Worm (Caenorhabditis elegans) whole organism, early embryonic: ENCODE data around the gene nhr-179.

Experiments used
- B0310.2 ChIP-seq: sonication (generic microtip); optimal IDR thresholded peaks from 2 replicates; lab custom pipeline; 2016; ENCODE audit warnings: mild to moderate bottlenecking, missing genetic modification characterization, missing compliant biosample characterization
- F13C5.2 ChIP-seq: sonication (generic microtip); optimal IDR thresholded peaks from 2 replicates; lab custom pipeline; 2017; ENCODE audit warnings: mild to moderate bottlenecking, missing genetic modification characterization, inconsistent platforms, missing compliant biosample characterization
- aly-1 ChIP-seq: sonication (generic microtip); optimal IDR thresholded peaks from 2 replicates; lab custom pipeline; 2016; ENCODE audit warnings: missing genetic modification characterization, missing compliant biosample characterization
- ama-1 ChIP-seq: fragments of 150-350 bp; optimal IDR thresholded peaks from 2 replicates; lab custom pipeline; 2014
- ceh-13 ChIP-seq: fragments of 200-800 bp; sonication (Bioruptor generic); optimal IDR thresholded peaks from 2 replicates; lab custom pipeline; 2018; ENCODE audit warnings: mild to moderate bottlenecking, missing genetic modification characterization, missing compliant biosample characterization
- ceh-36 ChIP-seq: sonication (generic microtip); optimal IDR thresholded peaks from 2 replicates; lab custom pipeline; 2016; ENCODE audit warnings: missing genetic modification characterization, inconsistent platforms, missing compliant biosample characterization
- ets-7 ChIP-seq: sonication (generic microtip); optimal IDR thresholded peaks from 2 replicates; lab custom pipeline; 2016; ENCODE audit warnings: missing genotype, missing genetic modification characterization, missing compliant biosample characterization
- flt-1 ChIP-seq: fragments of 200-800 bp; sonication (Bioruptor generic); IDR thresholded peaks from 2 replicates; pipeline ENCODE4 v1.3.6; 2022; ENCODE audit warnings: missing genetic modification characterization, missing compliant biosample characterization
- hmbx-1 ChIP-seq: sonication (generic microtip); optimal IDR thresholded peaks from 2 replicates; lab custom pipeline; 2016; ENCODE audit warnings: mild to moderate bottlenecking, missing genetic modification characterization, missing compliant biosample characterization
- hmg-4 ChIP-seq: fragments of 200-800 bp; sonication (Bioruptor generic); optimal IDR thresholded peaks from 2 replicates; lab custom pipeline; 2018; ENCODE audit warnings: mild to moderate bottlenecking, missing genetic modification characterization, missing compliant biosample characterization
- hnd-1 ChIP-seq: sonication (generic microtip); optimal IDR thresholded peaks from 2 replicates; lab custom pipeline; 2016; ENCODE audit warnings: missing genetic modification characterization, missing compliant biosample characterization
- pes-1 ChIP-seq: fragments of 200-800 bp; sonication (Bioruptor generic); IDR thresholded peaks from 2 replicates; pipeline ENCODE4 v1.3.6; 2022; ENCODE audit warnings: missing genetic modification reagents, missing genetic modification characterization, missing compliant biosample characterization
- scrt-1 ChIP-seq: fragments of 200-800 bp; sonication (Bioruptor generic); IDR thresholded peaks from 2 replicates; pipeline ENCODE4 v1.3.6; 2022; ENCODE audit warnings: missing genetic modification characterization, missing compliant biosample characterization
- sea-1 ChIP-seq: fragments of 200-800 bp; sonication (Bioruptor generic); conservative IDR thresholded peaks from 2 replicates; pipeline ENCODE4 v1.3.6; 2022; ENCODE audit warnings: missing genetic modification characterization, missing compliant biosample characterization
- tbx-11 ChIP-seq: fragments of 200-800 bp; sonication (Bioruptor generic); IDR thresholded peaks from 2 replicates; pipeline ENCODE4 v1.3.6; 2022; ENCODE audit warnings: missing genetic modification characterization, missing compliant biosample characterization
- tbx-37 ChIP-seq: fragments of 200-800 bp; sonication (Bioruptor generic); conservative IDR thresholded peaks from 2 replicates; pipeline ENCODE4 v1.3.6; 2022; ENCODE audit warnings: missing genetic modification reagents, missing genetic modification characterization, missing compliant biosample characterization
- tra-4 ChIP-seq: sonication (generic microtip); optimal IDR thresholded peaks from 2 replicates; lab custom pipeline; 2017; ENCODE audit warnings: missing genetic modification characterization, missing compliant biosample characterization

Gene nhr-179

ce11 chrV:1574599-1574998 lies 44.1 kb downstream of the nhr-179 start:
- no peak for TF ChIP-seq tbx-37
- no peak for TF ChIP-seq hnd-1
- no peak for TF ChIP-seq tbx-11
- no peak for TF ChIP-seq ceh-36
- no peak for TF ChIP-seq tra-4 (tag; lab: Kevin White, UChicago)
- TF ChIP-seq ets-7 (tag; lab: Kevin White, UChicago), result no peak
- TF ChIP-seq scrt-1 (GFP tag; lab: Robert Waterston, UW), result no peak
- TF ChIP-seq aly-1 (tag; lab: Kevin White, UChicago), result no peak
- no peak for TF ChIP-seq ceh-13 (GFP tag; lab: Kevin White, UChicago)
- TF ChIP-seq B0310.2 (tag; lab: Kevin White, UChicago), result no peak
- TF ChIP-seq F13C5.2 (tag; lab: Kevin White, UChicago), result no peak
- TF ChIP-seq hmg-4 (GFP tag; lab: Kevin White, UChicago), result no peak
- no peak for TF ChIP-seq flt-1 (GFP tag; lab: Robert Waterston, UW)
- no peak for TF ChIP-seq ama-1 (lab: Kevin White, UChicago)
- no peak for TF ChIP-seq hmbx-1 (tag; lab: Kevin White, UChicago)
- no peak for TF ChIP-seq sea-1 (GFP tag; lab: Robert Waterston, UW)
- TF ChIP-seq pes-1 (GFP tag; lab: Robert Waterston, UW), result no peak

- TF ChIP-seq hmg-4 (GFP tag; lab: Kevin White, UChicago), result peak; percentile 42
- no peak for TF ChIP-seq B0310.2 (tag; lab: Kevin White, UChicago)
Observed at ce11 chrV:1572585-1572984, 46.1 kb downstream of the nhr-179 start.

DNA sequence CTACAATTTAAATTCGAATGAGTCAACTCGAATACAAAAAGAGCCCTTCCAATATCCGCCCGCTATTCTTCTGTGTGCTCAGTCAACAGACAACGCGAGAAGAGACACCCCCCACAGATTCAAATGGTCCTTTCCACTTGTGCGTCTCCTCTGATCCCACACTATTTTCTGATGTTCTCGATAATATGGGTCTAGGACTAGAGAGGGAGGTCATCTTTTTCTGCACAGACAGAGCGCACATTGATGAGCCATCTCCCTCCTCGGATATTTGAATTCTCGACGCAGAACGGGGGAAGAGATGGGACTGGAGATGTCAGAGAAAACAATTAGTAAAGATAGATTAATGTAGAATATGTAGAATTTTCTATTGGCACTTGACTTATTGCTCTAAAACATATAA lies 48.0 kb downstream of the nhr-179 start:
- no peak; the same call in 1 of the 2 replicates for TF ChIP-seq flt-1 (GFP tag; lab: Robert Waterston, UW)
- no peak for TF ChIP-seq tbx-37
- no peak for TF ChIP-seq scrt-1 (GFP tag; lab: Robert Waterston, UW)
- TF ChIP-seq aly-1 (tag; lab: Kevin White, UChicago), result no peak
- peak; percentile 71 for TF ChIP-seq hmg-4 (GFP tag; lab: Kevin White, UChicago)
- TF ChIP-seq ets-7 (tag; lab: Kevin White, UChicago), result no peak

DNA sequence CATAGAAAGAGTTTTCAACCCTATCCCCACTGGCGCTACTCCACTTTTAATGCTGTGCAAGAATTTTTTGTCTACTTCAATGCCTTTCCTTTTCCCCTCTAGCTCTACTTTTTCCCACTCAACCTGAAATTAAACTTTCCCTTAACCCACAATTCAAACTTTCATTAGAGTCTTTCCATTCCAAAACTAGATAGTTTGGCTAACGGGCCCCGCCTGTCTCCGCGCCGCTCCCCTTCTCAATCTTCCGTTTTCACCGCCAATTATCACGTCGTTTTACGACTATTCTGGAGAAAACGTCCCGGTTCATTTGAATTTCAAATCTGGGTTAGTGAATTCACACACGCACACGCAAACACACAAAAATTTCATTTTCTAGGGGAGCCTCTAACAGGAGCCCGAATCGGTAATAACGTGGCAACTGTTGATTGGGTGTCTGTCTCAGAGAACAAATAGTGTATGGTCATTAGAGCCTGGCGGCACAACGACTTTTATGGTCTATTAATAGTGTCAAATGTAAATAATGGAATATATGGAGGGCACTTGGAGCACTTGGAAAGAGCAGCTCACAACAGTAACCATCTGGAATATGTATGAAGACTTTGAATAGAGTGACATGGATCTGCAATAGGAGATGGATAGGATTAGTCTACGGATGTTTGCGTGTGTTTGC lies 48.8 kb downstream of the nhr-179 start:
- TF ChIP-seq hnd-1 (no peak), scrt-1 (GFP tag; lab: Robert Waterston, UW) (0 out of 2 replicates have a peak, but pooled peaks have one; percentile 56)

- no peak for TF ChIP-seq hmg-4 (GFP tag; lab: Kevin White, UChicago)
- no peak for TF ChIP-seq ceh-13 (GFP tag; lab: Kevin White, UChicago)
- TF ChIP-seq aly-1 (tag; lab: Kevin White, UChicago), result no peak
Observed at ce11 chrV:1566776-1567175, 51.9 kb downstream of the nhr-179 start, which contains the start of gene cdc-25.2. TSS of gene cdc-25.2 (plus strand) at chrV:1567076.
